Fruit fly (Drosophila melanogaster): ENCODE measurements around the gene CG31122.

CG31122 gene

DNA sequence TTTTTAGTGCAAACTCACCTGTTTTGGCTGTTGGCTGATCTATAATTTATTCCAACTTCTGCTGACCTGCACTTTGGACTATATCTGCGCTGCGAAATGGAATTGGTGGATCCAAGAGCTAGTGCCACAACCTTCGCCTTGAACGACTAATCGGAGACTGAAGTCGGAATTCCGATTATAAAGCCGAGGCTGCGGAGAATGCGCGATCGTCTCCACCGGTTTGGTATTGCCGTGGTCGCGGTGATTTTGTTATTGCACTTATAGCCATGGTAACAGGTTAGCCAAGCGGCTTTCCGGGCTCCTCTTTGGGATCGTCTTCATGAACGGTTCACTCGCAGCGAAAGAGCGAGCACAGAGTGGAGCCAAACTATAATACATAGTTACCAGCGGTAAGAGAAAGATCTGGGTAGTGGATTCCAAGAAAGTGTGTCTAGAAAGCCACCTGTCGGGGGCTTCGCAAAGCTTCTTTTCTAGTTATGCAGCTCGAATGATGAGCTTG, 31.6 kb downstream of the CG31122 start, which contains the start of gene CG7675:
Gene CG7675 (minus strand): TSS at position 165 of the 499 bp plus-strand sequence.
- TF ChIP-seq Hr38 (GFP tag; optimal IDR thresholded peaks at IDR 0.05), result no peak
- TF ChIP-seq cyc (GFP tag; optimal IDR thresholded peaks at IDR 0.05), result no peak
- TF ChIP-seq CG1621 (tag; optimal IDR thresholded peaks at IDR 0.05), result peak; percentile 93
- TF ChIP-seq Eip75B (GFP tag; optimal IDR thresholded peaks at IDR 0.05), result peak; percentile 52
- TF ChIP-seq esn (GFP tag; optimal IDR thresholded peaks at IDR 0.05), result no peak
- no peak for TF ChIP-seq Gug (GFP tag; IDR thresholded peaks at IDR 0.05)
- TF ChIP-seq Ets21C (GFP tag; optimal IDR thresholded peaks at IDR 0.05), result no peak
- TF ChIP-seq Hr39 (GFP tag; optimal IDR thresholded peaks at IDR 0.05), result no peak
- TF ChIP-seq topi (GFP tag; optimal IDR thresholded peaks at IDR 0.05), result no peak
- no peak for TF ChIP-seq Blimp-1 (GFP tag; optimal IDR thresholded peaks at IDR 0.05)
- no peak for TF ChIP-seq pdm3 (GFP tag; optimal IDR thresholded peaks at IDR 0.05)
- TF ChIP-seq salr (GFP tag; optimal IDR thresholded peaks at IDR 0.05), result peak in 1 of 2 experiments; percentile 12
- peak; percentile 84 to 89 for TF ChIP-seq ss (GFP tag; optimal IDR thresholded peaks at IDR 0.05)
- no peak for TF ChIP-seq CG6792 (GFP tag; optimal IDR thresholded peaks at IDR 0.05)
- no peak for TF ChIP-seq dac (GFP tag; optimal IDR thresholded peaks at IDR 0.05)
- TF ChIP-seq CG6276 (GFP tag; optimal IDR thresholded peaks at IDR 0.05), result no peak
- peak; percentile 18 for TF ChIP-seq CG3032 (tag; optimal IDR thresholded peaks at IDR 0.05)
- no peak for TF ChIP-seq CG7368 (GFP tag; optimal IDR thresholded peaks at IDR 0.05)
- no peak for TF ChIP-seq Smox (GFP tag; optimal IDR thresholded peaks at IDR 0.05)
- TF ChIP-seq Eip78C (GFP tag), result no peak
- TF ChIP-seq CG10631 (GFP tag; optimal IDR thresholded peaks at IDR 0.05), result no peak
- no peak for TF ChIP-seq OdsH (GFP tag; optimal IDR thresholded peaks at IDR 0.05)
- no peak for TF ChIP-seq Sox15 (GFP tag; optimal IDR thresholded peaks at IDR 0.05)
- 0 out of 2 replicates have a peak, but pooled peaks have one; percentile 34 for TF ChIP-seq CG15336 (GFP tag; IDR thresholded peaks at IDR 0.05)
- peak; percentile 76 for TF ChIP-seq CG6808 (GFP tag; optimal IDR thresholded peaks at IDR 0.05)
- TF ChIP-seq CG4318 (GFP tag; optimal IDR thresholded peaks at IDR 0.05), result no peak
- TF ChIP-seq CG8632 (GFP tag; optimal IDR thresholded peaks at IDR 0.05), result no peak
- TF ChIP-seq achi (GFP tag; optimal IDR thresholded peaks at IDR 0.05), result peak; percentile 13
- TF ChIP-seq Ets96B (tag; optimal IDR thresholded peaks at IDR 0.05), result peak; percentile 44
- peak; percentile 50 for TF ChIP-seq CG16779 (tag; optimal IDR thresholded peaks at IDR 0.05)
- TF ChIP-seq lz (GFP tag; optimal IDR thresholded peaks at IDR 0.05), result no peak
- TF ChIP-seq CG32006 (GFP tag; optimal IDR thresholded peaks at IDR 0.05), result no peak
- TF ChIP-seq CG8319 (GFP tag; optimal IDR thresholded peaks at IDR 0.05), result no peak
- no peak for TF ChIP-seq CG31627 (GFP tag; optimal IDR thresholded peaks at IDR 0.05)
- TF ChIP-seq Hr4 (GFP tag; optimal IDR thresholded peaks at IDR 0.05), result no peak
- TF ChIP-seq Lpt (GFP tag; optimal IDR thresholded peaks at IDR 0.05), result peak; percentile 63
- peak; percentile 48 for TF ChIP-seq net (GFP tag; optimal IDR thresholded peaks at IDR 0.05)
- peak; percentile 26 for TF ChIP-seq Sox102F (GFP tag; optimal IDR thresholded peaks at IDR 0.05)
- peak; percentile 47 for TF ChIP-seq CG3919 (GFP tag; optimal IDR thresholded peaks at IDR 0.05)
- no peak for TF ChIP-seq svp (GFP tag)
- TF ChIP-seq CG6163 (GFP tag; IDR thresholded peaks at IDR 0.05), result peak; percentile 25; the same call in 2 of the 3 replicates
- peak; percentile 24; the same call in 1 of the 3 replicates for TF ChIP-seq eg (GFP tag; IDR thresholded peaks at IDR 0.05)
- peak; percentile 63 for TF ChIP-seq spab (GFP tag; optimal IDR thresholded peaks at IDR 0.05)
- TF ChIP-seq fd59A (GFP tag; optimal IDR thresholded peaks at IDR 0.05), result no peak
- peak; percentile 10 for TF ChIP-seq Met (GFP tag; optimal IDR thresholded peaks at IDR 0.05)
- TF ChIP-seq CG11294 (GFP tag; IDR thresholded peaks at IDR 0.05), result no peak
- TF ChIP-seq acj6 (GFP tag; optimal IDR thresholded peaks at IDR 0.05), result no peak
- TF ChIP-seq CG11902 (GFP tag; optimal IDR thresholded peaks at IDR 0.05), result no peak
- peak; percentile 12 for TF ChIP-seq Sox14 (GFP tag; optimal IDR thresholded peaks at IDR 0.05)
- no peak for TF ChIP-seq fkh (GFP tag; optimal IDR thresholded peaks at IDR 0.05)
- peak; percentile 78 for TF ChIP-seq CG9139 (GFP tag; optimal IDR thresholded peaks at IDR 0.05)
- TF ChIP-seq Eip93F (GFP tag; optimal IDR thresholded peaks at IDR 0.05), result no peak
- TF ChIP-seq CG34406 (GFP tag; optimal IDR thresholded peaks at IDR 0.05), result no peak

Data from whole organism, prepupa.